Worm (Caenorhabditis elegans): Measurements from ENCODE around the gene rcq-5.
A peak's percentile ranks its signal among the peaks of the same experiment; 100 is the strongest.

rcq-5 gene

ce11 chrIII:4015382-4015986 lies 42.3 kb downstream of the rcq-5 start (continued):
- no peak for TF ChIP-seq lir-1 (GFP tag; conservative IDR thresholded peaks at IDR 0.05)
- no peak for TF ChIP-seq K11D2.4 (GFP tag; IDR thresholded peaks at IDR 0.05)
- TF ChIP-seq lsy-27 (tag; optimal IDR thresholded peaks at IDR 0.05; ENCODE audit: borderline replicate concordance, insufficient read depth) = no peak
- 0 out of 2 replicates have a peak, but pooled peaks have one; percentile 58 for TF ChIP-seq cebp-2 (GFP tag; IDR thresholded peaks at IDR 0.05)
- no peak for TF ChIP-seq F22D6.2 (tag; optimal IDR thresholded peaks at IDR 0.05)
- TF ChIP-seq bed-1 (GFP tag; IDR thresholded peaks at IDR 0.05) = 0 out of 2 replicates have a peak, but pooled peaks have one; percentile 63

- no peak for TF ChIP-seq atf-7 (tag; optimal IDR thresholded peaks at IDR 0.05)
- TF ChIP-seq chd-7 (tag; optimal IDR thresholded peaks at IDR 0.05) = no peak
- no peak for TF ChIP-seq rpc-1 (optimal IDR thresholded peaks at IDR 0.05)
- TF ChIP-seq rpc-1 (tag; optimal IDR thresholded peaks at IDR 0.05) = no peak
- TF ChIP-seq lir-1 (GFP tag; conservative IDR thresholded peaks at IDR 0.05) = no peak
- TF ChIP-seq mel-28 (tag; optimal IDR thresholded peaks at IDR 0.05; ENCODE audit: borderline replicate concordance) = no peak
- TF ChIP-seq snpc-4 (GFP tag; optimal IDR thresholded peaks at IDR 0.05) = no peak
- no peak for TF ChIP-seq snpc-4 (tag; optimal IDR thresholded peaks at IDR 0.05)
- no peak for TF ChIP-seq ceh-27 (GFP tag; optimal IDR thresholded peaks at IDR 0.05)
- no peak for TF ChIP-seq cebp-1 (GFP tag; IDR thresholded peaks at IDR 0.05)
- TF ChIP-seq cebp-1 (tag; optimal IDR thresholded peaks at IDR 0.05) = no peak
- TF ChIP-seq attf-5 (GFP tag; optimal IDR thresholded peaks at IDR 0.05) = no peak
- no peak for TF ChIP-seq lag-1 (GFP tag; IDR thresholded peaks at IDR 0.05)
- no peak for TF ChIP-seq sptf-2 (GFP tag; optimal IDR thresholded peaks at IDR 0.05)
- TF ChIP-seq nhr-179 (tag; optimal IDR thresholded peaks at IDR 0.05) = no peak
- TF ChIP-seq die-1 (tag; optimal IDR thresholded peaks at IDR 0.05) = no peak
Measured at ce11 chrIII:4013061-4013460, 44.7 kb downstream of the rcq-5 start.

DNA sequence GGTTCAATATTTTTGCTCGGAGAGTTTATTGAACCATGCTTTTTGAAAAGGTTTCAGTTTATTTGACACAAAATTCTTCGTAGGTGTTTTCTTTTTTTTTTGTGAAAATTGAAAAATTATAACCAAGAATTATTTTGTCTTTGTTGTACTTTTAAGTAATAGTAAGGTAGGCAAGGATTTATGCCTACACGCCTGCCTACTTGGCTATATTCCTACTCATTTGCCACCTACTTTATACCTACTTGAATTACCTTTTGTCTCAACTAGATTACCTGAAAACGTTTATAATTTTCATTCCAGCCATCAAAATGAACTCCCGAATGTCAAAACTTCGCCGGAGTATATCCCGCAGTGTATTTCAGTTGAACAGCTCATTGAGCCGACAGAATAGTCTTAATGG lies 45.7 kb downstream of the rcq-5 start, which contains the start of gene C36E8.4:
TSS of gene C36E8.4 (plus strand) at position 301 of the 400 bp plus-strand sequence.
- TF ChIP-seq mes-4 (tag; optimal IDR thresholded peaks at IDR 0.05) (no peak), dox-1 (GFP tag; IDR thresholded peaks at IDR 0.05) (no peak), hlh-26 (GFP tag; conservative IDR thresholded peaks at IDR 0.05) (no peak), F23B12.7 (tag; optimal IDR thresholded peaks at IDR 0.05; ENCODE audit: insufficient read depth) (no peak), F52B5.7 (tag; optimal IDR thresholded peaks at IDR 0.05) (no peak), egrh-3 (GFP tag; IDR thresholded peaks at IDR 0.05) (no peak), mel-28 (tag; optimal IDR thresholded peaks at IDR 0.05; ENCODE audit: borderline replicate concordance) (no peak), tbp1 (GFP tag; optimal IDR thresholded peaks at IDR 0.05) (no peak), F22D6.2 (tag; optimal IDR thresholded peaks at IDR 0.05) (no peak), B0019.2 (GFP tag; conservative IDR thresholded peaks at IDR 0.05) (no peak), gei-17 (GFP tag; optimal IDR thresholded peaks at IDR 0.05) (no peak), chd-7 (tag; optimal IDR thresholded peaks at IDR 0.05) (no peak), ets-4 (GFP tag; optimal IDR thresholded peaks at IDR 0.05) (no peak), xnd-1 (tag; optimal IDR thresholded peaks at IDR 0.05) (no peak), lin-26 (GFP tag; IDR thresholded peaks at IDR 0.05) (no peak), snpc-3.4 (tag; optimal IDR thresholded peaks at IDR 0.05) (no peak)

DNA sequence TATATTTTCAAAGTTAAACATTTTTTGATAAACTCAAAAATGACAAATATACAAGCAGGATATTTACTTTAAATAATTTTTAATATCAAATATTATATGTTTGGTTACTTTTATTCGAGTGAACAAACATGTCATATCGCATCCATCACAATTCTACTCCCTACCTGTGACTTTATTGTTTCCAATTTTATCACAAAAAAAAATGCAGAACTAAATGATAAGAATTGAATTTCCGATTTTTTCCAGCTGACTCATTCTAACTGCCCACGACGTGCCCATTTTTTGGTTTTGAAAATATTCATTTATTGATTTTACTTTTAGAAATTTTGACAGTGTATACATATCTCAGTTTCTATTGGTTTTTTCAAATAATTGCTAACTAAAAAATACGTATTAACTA lies 46.8 kb downstream of the rcq-5 start:
- TF ChIP-seq nhr-80 (tag; optimal IDR thresholded peaks at IDR 0.05) (peak; percentile 52), ZK185.1 (tag; optimal IDR thresholded peaks at IDR 0.05; ENCODE audit: poor library complexity, severe bottlenecking) (no peak), F49E8.2 (tag; optimal IDR thresholded peaks at IDR 0.05; ENCODE audit: insufficient read depth) (no peak), Y79H2A.3 (GFP tag; conservative IDR thresholded peaks at IDR 0.05) (no peak), hmg-1.2 (GFP tag; IDR thresholded peaks at IDR 0.05) (no peak)
